Worm (Caenorhabditis elegans) whole organism, mixed stage, embryonic: ENCODE results near the gene T11F9.21.

Experiments
- blmp-1 ChIP-seq: fragments of 150-350 bp; optimal IDR thresholded peaks from 2 replicates; lab custom pipeline; 2014; ENCODE audit warnings: missing biosample characterization, missing genetic modification characterization
- ces-1 ChIP-seq: fragments of 150-350 bp; optimal IDR thresholded peaks from 2 replicates; lab custom pipeline; 2014; ENCODE audit warnings: missing biosample characterization, missing genetic modification reagents, missing genetic modification characterization
- elt-3 ChIP-seq: fragments of 150-350 bp; optimal IDR thresholded peaks from 2 replicates; lab custom pipeline; 2014; ENCODE audit warnings: missing biosample characterization, missing genetic modification characterization
- flh-1 ChIP-seq: fragments of 200-800 bp; sonication (Bioruptor generic); optimal IDR thresholded peaks from 2 replicates; lab custom pipeline; 2018; ENCODE audit warnings: mild to moderate bottlenecking, missing genetic modification characterization, moderate library complexity, missing compliant biosample characterization
- lsy-2 ChIP-seq: fragments of 150-350 bp; optimal IDR thresholded peaks from 2 replicates; lab custom pipeline; 2014; ENCODE audit warnings: missing biosample characterization, missing genetic modification characterization
- mls-2 ChIP-seq: sonication (generic microtip); optimal IDR thresholded peaks from 2 replicates; lab custom pipeline; 2016; ENCODE audit warnings: mild to moderate bottlenecking, missing genetic modification characterization, moderate library complexity, missing compliant biosample characterization
- pha-4 ChIP-seq: fragments of 150-350 bp; optimal IDR thresholded peaks from 2 replicates; lab custom pipeline; 2018; ENCODE audit warnings: missing biosample characterization, missing genetic modification reagents, missing genetic modification characterization
- sptf-1 ChIP-seq: sonication (generic microtip); optimal IDR thresholded peaks from 2 replicates; lab custom pipeline; 2017; ENCODE audit warnings: mild to moderate bottlenecking, missing genetic modification characterization, moderate library complexity, missing compliant biosample characterization
- unc-39 ChIP-seq: fragments of 150-350 bp; optimal IDR thresholded peaks from 2 replicates; lab custom pipeline; 2014; ENCODE audit warnings: missing biosample characterization, missing genetic modification characterization
- unc-62 ChIP-seq: fragments of 150-350 bp; optimal IDR thresholded peaks from 2 replicates; lab custom pipeline; 2014; ENCODE audit warnings: missing biosample characterization, missing genetic modification reagents, missing genetic modification characterization
- ztf-11 ChIP-seq: fragments of 150-350 bp; optimal IDR thresholded peaks from 2 replicates; lab custom pipeline; 2014; ENCODE audit warnings: missing biosample characterization, missing genetic modification characterization

- no peak for TF ChIP-seq mls-2 (tag; lab: Kevin White, UChicago)
- no peak for TF ChIP-seq elt-3 (tag; lab: Kevin White, UChicago)
- no peak for TF ChIP-seq blmp-1 (tag; lab: Kevin White, UChicago)
- TF ChIP-seq lsy-2 (tag; lab: Kevin White, UChicago): no peak
- TF ChIP-seq pha-4: no peak
- no peak for TF ChIP-seq ztf-11 (tag; lab: Kevin White, UChicago)
- no peak for TF ChIP-seq sptf-1 (tag; lab: Kevin White, UChicago)
- TF ChIP-seq unc-62 (GFP tag; lab: Kevin White, UChicago): no peak
- no peak for TF ChIP-seq ces-1 (GFP tag; lab: Kevin White, UChicago)
- TF ChIP-seq unc-39 (tag; lab: Kevin White, UChicago): no peak
- TF ChIP-seq flh-1 (GFP tag; lab: Kevin White, UChicago): no peak
These were observed 43.0 kb downstream of the T11F9.21 start for ce11 chrV:11535504-11536062.
